Fruit fly (Drosophila melanogaster) whole organism, pupa: ENCODE data around the gene CG8852.

Experiments
- CG12605 ChIP-seq: fragments of 200-800 bp; sonication (Bioruptor generic); IDR thresholded peaks from 2 replicates; pipeline ENCODE4 v1.3.6; 2022; ENCODE audit warnings: missing biosample characterization, missing genetic modification characterization
- CG13204 ChIP-seq: fragments of 200-800 bp; sonication (Bioruptor generic); optimal IDR thresholded peaks from 2 replicates; lab custom pipeline; 2018; ENCODE audit warnings: missing biosample characterization, mild to moderate bottlenecking, missing genetic modification characterization, moderate library complexity
- CG14655 ChIP-seq: fragments of 200-800 bp; sonication (Bioruptor generic); optimal IDR thresholded peaks from 3 replicates; lab custom pipeline; 2017; ENCODE audit warnings: mild to moderate bottlenecking, missing biosample characterization, missing genetic modification reagents, missing genetic modification characterization
- CG32121 ChIP-seq: fragments of 200-800 bp; sonication (Bioruptor generic); IDR thresholded peaks from 2 replicates; pipeline ENCODE4 v1.3.6; 2022; ENCODE audit warnings: missing biosample characterization, missing genetic modification characterization
- CG4496 ChIP-seq: fragments of 200-800 bp; sonication (Bioruptor generic); IDR thresholded peaks from 3 replicates; pipeline ENCODE4 v1.3.6; 2022; ENCODE audit warnings: missing biosample characterization, missing genetic modification characterization
- CG8159 ChIP-seq: fragments of 200-800 bp; sonication (Bioruptor generic); optimal IDR thresholded peaks from 3 replicates; lab custom pipeline; 2018; ENCODE audit warnings: missing biosample characterization, mild to moderate bottlenecking, missing genetic modification characterization, moderate library complexity
- CG8301 ChIP-seq: fragments of 200-800 bp; sonication (Bioruptor generic); optimal IDR thresholded peaks from 2 replicates; lab custom pipeline; 2018; ENCODE audit warnings: missing biosample characterization, mild to moderate bottlenecking, missing genetic modification characterization
- CG9948 ChIP-seq: fragments of 200-800 bp; sonication (Bioruptor generic); optimal IDR thresholded peaks from 2 replicates; lab custom pipeline; 2018; ENCODE audit warnings: missing biosample characterization, mild to moderate bottlenecking, missing genetic modification characterization, moderate library complexity
- D1 ChIP-seq: fragments of 200-800 bp; sonication (Bioruptor generic); optimal IDR thresholded peaks from 2 replicates; lab custom pipeline; 2018; ENCODE audit warnings: missing biosample characterization, mild to moderate bottlenecking, missing genetic modification characterization, moderate library complexity
- EcR ChIP-seq: fragments of 200-800 bp; sonication (Bioruptor generic); optimal IDR thresholded peaks from 3 replicates; lab custom pipeline; 2019; ENCODE audit warnings: missing biosample characterization, missing genetic modification characterization, mild to moderate bottlenecking, moderate library complexity, missing genetic modification reagents
- Pif1B ChIP-seq: fragments of 200-800 bp; sonication (Bioruptor generic); optimal IDR thresholded peaks from 3 replicates; lab custom pipeline; 2016; ENCODE audit warnings: missing biosample characterization, missing genetic modification characterization
- Snoo ChIP-seq: fragments of 200-800 bp; sonication (Bioruptor generic); optimal IDR thresholded peaks from 3 replicates; lab custom pipeline; 2017; ENCODE audit warnings: missing biosample characterization, mild to moderate bottlenecking, missing genetic modification characterization, inconsistent platforms
- fd96Ca ChIP-seq: fragments of 200-800 bp; sonication (Bioruptor generic); IDR thresholded peaks from 3 replicates; pipeline ENCODE4 v1.3.6; 2022; ENCODE audit warnings: missing biosample characterization, missing genetic modification characterization
- rn ChIP-seq: fragments of 200-800 bp; sonication (Bioruptor generic); IDR thresholded peaks from 2 replicates; pipeline ENCODE4 v1.3.6; 2022; ENCODE audit warnings: missing biosample characterization, missing genetic modification characterization

DNA sequence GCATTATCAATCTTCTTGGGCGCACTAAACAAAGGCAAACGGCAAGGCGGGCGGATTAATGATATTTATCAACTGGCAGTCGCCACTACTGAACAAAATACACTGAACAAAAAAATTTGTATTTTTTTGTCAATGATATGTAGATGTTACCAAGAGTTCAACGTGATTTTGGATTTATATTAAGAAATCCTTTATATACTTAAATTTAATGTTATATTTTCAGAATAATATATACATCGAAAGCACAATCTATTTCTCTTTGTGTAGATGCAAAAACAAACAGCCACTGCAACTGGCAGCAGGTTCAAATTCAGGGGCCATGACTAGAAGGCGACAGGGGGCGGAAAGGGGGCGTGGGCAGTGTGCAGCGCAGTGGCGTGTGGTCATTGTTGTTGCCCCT lies 42.2 kb upstream of the CG8852 start:
- TF ChIP-seq Pif1B (GFP tag; lab: Kevin White, UChicago) (peak; percentile 13), CG8159 (peak; percentile 73), CG9948 (tag; lab: Kevin White, UChicago) (peak; percentile 56), CG13204 (GFP tag; lab: Kevin White, UChicago) (no peak), CG14655 (GFP tag; lab: Kevin White, UChicago) (peak; percentile 74), CG8301 (tag; lab: Kevin White, UChicago) (peak; percentile 71), CG12605 (GFP tag; lab: Robert Waterston, UW) (peak; percentile 80), Snoo (tag; lab: Kevin White, UChicago) (no peak), EcR (GFP tag; lab: Kevin White, UChicago) (no peak), CG32121 (GFP tag; lab: Robert Waterston, UW) (peak; percentile 92), CG4496 (GFP tag; lab: Robert Waterston, UW) (peak; percentile 83), D1 (tag; lab: Kevin White, UChicago) (no peak), rn (GFP tag; lab: Robert Waterston, UW) (peak; percentile 54; the same call in 1 of the 2 replicates), fd96Ca (peak; percentile 60; the same call in 1 of the 3 replicates)
